Worm (Caenorhabditis elegans): Measurements from ENCODE around the gene Y39A3A.4.

The Y39A3A.4 gene

ce11 chrIII:2112601-2113176 lies 36.3 kb upstream of the Y39A3A.4 start:
- no peak for TF ChIP-seq lin-11 (tag; optimal IDR thresholded peaks at IDR 0.05)
- no peak for TF ChIP-seq C34F6.9 (tag; optimal IDR thresholded peaks at IDR 0.05)
- TF ChIP-seq alr-1 (tag; optimal IDR thresholded peaks at IDR 0.05), result no peak
- TF ChIP-seq sem-4 (tag; optimal IDR thresholded peaks at IDR 0.05), result no peak
- no peak for TF ChIP-seq nhr-77 (tag; optimal IDR thresholded peaks at IDR 0.05)
- TF ChIP-seq zag-1 (tag; optimal IDR thresholded peaks at IDR 0.05), result no peak
- TF ChIP-seq ZK546.5 (tag; optimal IDR thresholded peaks at IDR 0.05), result no peak
- no peak for TF ChIP-seq gmeb-1 (tag; optimal IDR thresholded peaks at IDR 0.05)
- no peak for TF ChIP-seq ceh-82 (tag; optimal IDR thresholded peaks at IDR 0.05)
- no peak for TF ChIP-seq nhr-129 (tag; optimal IDR thresholded peaks at IDR 0.05)
- TF ChIP-seq mbf-1 (tag; optimal IDR thresholded peaks at IDR 0.05), result no peak
- TF ChIP-seq nhr-237 (tag; optimal IDR thresholded peaks at IDR 0.05), result no peak
- TF ChIP-seq elt-1 (tag; optimal IDR thresholded peaks at IDR 0.05), result no peak
- no peak for TF ChIP-seq sma-3 (GFP tag; optimal IDR thresholded peaks at IDR 0.05)
- TF ChIP-seq nhr-11 (tag; optimal IDR thresholded peaks at IDR 0.05), result no peak
- TF ChIP-seq R02D3.7 (tag; optimal IDR thresholded peaks at IDR 0.05), result no peak
- no peak for TF ChIP-seq nhr-6 (tag; optimal IDR thresholded peaks at IDR 0.05)
- no peak for TF ChIP-seq peb-1 (tag; optimal IDR thresholded peaks at IDR 0.05)
- no peak for TF ChIP-seq unc-62 (GFP tag; optimal IDR thresholded peaks at IDR 0.05)

- no peak for TF ChIP-seq skn-1 (tag; optimal IDR thresholded peaks at IDR 0.05)
- TF ChIP-seq crh-2 (tag; optimal IDR thresholded peaks at IDR 0.05), result no peak
- no peak for TF ChIP-seq ztf-1 (GFP tag; conservative IDR thresholded peaks at IDR 0.05)
Measured at ce11 chrIII:2112009-2112408, 35.6 kb upstream of the Y39A3A.4 start.

- TF ChIP-seq ztf-11 (tag; optimal IDR thresholded peaks at IDR 0.05) (no peak), nhr-77 (tag; optimal IDR thresholded peaks at IDR 0.05) (no peak), R02D3.7 (tag; optimal IDR thresholded peaks at IDR 0.05) (no peak), ztf-4 (tag; optimal IDR thresholded peaks at IDR 0.05) (no peak), sem-4 (tag; optimal IDR thresholded peaks at IDR 0.05) (no peak), mab-5 (tag; optimal IDR thresholded peaks at IDR 0.05) (no peak), nhr-6 (tag; optimal IDR thresholded peaks at IDR 0.05) (no peak), fos-1 (tag; optimal IDR thresholded peaks at IDR 0.05) (no peak), crh-2 (tag; optimal IDR thresholded peaks at IDR 0.05) (no peak), egl-27 (tag; optimal IDR thresholded peaks at IDR 0.05) (no peak), ztf-1 (GFP tag; conservative IDR thresholded peaks at IDR 0.05) (no peak), zag-1 (tag; optimal IDR thresholded peaks at IDR 0.05) (no peak), mdl-1 (tag; optimal IDR thresholded peaks at IDR 0.05) (no peak), nhr-237 (tag; optimal IDR thresholded peaks at IDR 0.05) (no peak), aly-2 (tag; optimal IDR thresholded peaks at IDR 0.05) (no peak)
Measured at ce11 chrIII:2111376-2111775, 35.0 kb upstream of the Y39A3A.4 start.

- TF ChIP-seq ztf-4 (tag; optimal IDR thresholded peaks at IDR 0.05), result no peak
- no peak for TF ChIP-seq lin-11 (tag; optimal IDR thresholded peaks at IDR 0.05)
- TF ChIP-seq nhr-11 (tag; optimal IDR thresholded peaks at IDR 0.05), result no peak
- no peak for TF ChIP-seq ama-1 (optimal IDR thresholded peaks at IDR 0.05)
- no peak for TF ChIP-seq ZK546.5 (tag; optimal IDR thresholded peaks at IDR 0.05)
- no peak for TF ChIP-seq blmp-1 (tag; optimal IDR thresholded peaks at IDR 0.05; ENCODE audit: insufficient read depth)
- TF ChIP-seq unc-55 (GFP tag; optimal IDR thresholded peaks at IDR 0.05), result no peak
- no peak for TF ChIP-seq sma-9 (GFP tag; optimal IDR thresholded peaks at IDR 0.05)
- TF ChIP-seq sma-9 (tag; optimal IDR thresholded peaks at IDR 0.05), result no peak
- TF ChIP-seq ztf-11 (tag; optimal IDR thresholded peaks at IDR 0.05), result no peak
- TF ChIP-seq egl-27 (tag; optimal IDR thresholded peaks at IDR 0.05), result no peak
- no peak for TF ChIP-seq unc-62 (GFP tag; optimal IDR thresholded peaks at IDR 0.05)
- TF ChIP-seq skn-1 (tag; optimal IDR thresholded peaks at IDR 0.05), result no peak
- TF ChIP-seq sem-4 (tag; optimal IDR thresholded peaks at IDR 0.05), result no peak
- TF ChIP-seq ceh-16 (tag; optimal IDR thresholded peaks at IDR 0.05), result no peak
- no peak for TF ChIP-seq ztf-1 (GFP tag; conservative IDR thresholded peaks at IDR 0.05)
- no peak for TF ChIP-seq nhr-77 (tag; optimal IDR thresholded peaks at IDR 0.05)
- no peak for TF ChIP-seq peb-1 (tag; optimal IDR thresholded peaks at IDR 0.05)
- TF ChIP-seq zag-1 (tag; optimal IDR thresholded peaks at IDR 0.05), result no peak
- TF ChIP-seq sma-3 (GFP tag; optimal IDR thresholded peaks at IDR 0.05), result no peak
Measured at ce11 chrIII:2110249-2110648, 33.9 kb upstream of the Y39A3A.4 start, which contains the start of gene Y48G9A.7. Gene Y48G9A.7 (plus strand): TSS chrIII:2110549.

ce11 chrIII:2105935-2106334 lies 29.5 kb upstream of the Y39A3A.4 start:
- TF ChIP-seq ZK546.5 (tag; optimal IDR thresholded peaks at IDR 0.05), result no peak
- TF ChIP-seq unc-39 (tag; optimal IDR thresholded peaks at IDR 0.05), result no peak
- no peak for TF ChIP-seq C34F6.9 (tag; optimal IDR thresholded peaks at IDR 0.05)
- TF ChIP-seq lin-11 (tag; optimal IDR thresholded peaks at IDR 0.05), result no peak
- TF ChIP-seq mdl-1 (tag; optimal IDR thresholded peaks at IDR 0.05), result no peak
- no peak for TF ChIP-seq lin-13 (GFP tag; optimal IDR thresholded peaks at IDR 0.05)
- no peak for TF ChIP-seq gmeb-1 (tag; optimal IDR thresholded peaks at IDR 0.05)

All from whole organism, L2 larva.